Fruit fly (Drosophila melanogaster): ENCODE data around the gene CG4287.
A peak's percentile ranks its signal among the peaks of the same experiment; 100 is the strongest.

Gene CG4287

DNA sequence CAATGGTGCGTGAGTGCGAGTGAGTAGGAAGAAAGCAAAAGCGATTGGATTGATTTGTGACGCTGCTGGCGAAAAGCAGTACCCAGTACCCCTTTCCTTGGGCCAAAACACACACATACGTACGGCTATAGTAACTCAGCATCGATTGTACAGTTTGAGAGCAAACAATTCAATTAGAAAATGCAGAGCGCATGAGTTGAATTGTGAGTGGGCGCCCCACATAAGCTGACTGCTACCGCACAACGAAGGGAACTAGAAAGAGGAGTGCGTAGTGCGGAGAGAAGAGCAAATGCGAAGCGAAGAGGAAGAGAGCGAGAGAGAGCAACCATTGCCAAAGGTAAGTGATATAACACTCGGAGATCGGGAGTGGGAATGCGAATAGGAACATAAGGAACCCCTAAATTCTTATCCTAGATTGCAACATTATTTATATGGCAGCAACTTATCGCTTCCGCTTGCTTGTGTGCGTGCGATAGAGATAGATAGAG, 9.9 kb upstream of the CG4287 start (continued):
- TF ChIP-seq sob (GFP tag; IDR thresholded peaks at IDR 0.05) = no peak
- TF ChIP-seq rib (GFP tag; IDR thresholded peaks at IDR 0.05) = no peak
- TF ChIP-seq CG1603 (tag; optimal IDR thresholded peaks at IDR 0.05) = peak; percentile 0
- TF ChIP-seq CG2129 (GFP tag; IDR thresholded peaks at IDR 0.05; ENCODE audit: partially characterized antibody) = no peak
- TF ChIP-seq CG13624 (GFP tag; optimal IDR thresholded peaks at IDR 0.05) = peak; percentile 51
- no peak for TF ChIP-seq caup (GFP tag; optimal IDR thresholded peaks at IDR 0.05; ENCODE audit: severe bottlenecking)
- TF ChIP-seq wor (GFP tag; IDR thresholded peaks at IDR 0.05) = no peak
- peak; percentile 94 for TF ChIP-seq CG3163 (GFP tag; optimal IDR thresholded peaks at IDR 0.05)
- no peak for TF ChIP-seq CG7839 (tag; optimal IDR thresholded peaks at IDR 0.05)
- peak; percentile 86 for TF ChIP-seq cg (GFP tag; optimal IDR thresholded peaks at IDR 0.05)
- TF ChIP-seq CG4707 (GFP tag; optimal IDR thresholded peaks at IDR 0.05) = peak; percentile 10
- TF ChIP-seq amos (GFP tag; IDR thresholded peaks at IDR 0.05; ENCODE audit: partially characterized antibody) = no peak
- TF ChIP-seq MESR4 (GFP tag; optimal IDR thresholded peaks at IDR 0.05) = peak; percentile 76
- no peak for TF ChIP-seq CG18764 (GFP tag; optimal IDR thresholded peaks at IDR 0.05)
- TF ChIP-seq da (GFP tag; optimal IDR thresholded peaks at IDR 0.05) = peak; percentile 56
- TF ChIP-seq Tbp (GFP tag; optimal IDR thresholded peaks at IDR 0.05) = no peak
- TF ChIP-seq odd (GFP tag; optimal IDR thresholded peaks at IDR 0.05) = no peak
- TF ChIP-seq ATbp (GFP tag; optimal IDR thresholded peaks at IDR 0.05) = peak; percentile 11
- TF ChIP-seq gsb (GFP tag; IDR thresholded peaks at IDR 0.05) = no peak
- TF ChIP-seq Dfd (GFP tag; optimal IDR thresholded peaks at IDR 0.05) = no peak
- TF ChIP-seq ERR (GFP tag; optimal IDR thresholded peaks at IDR 0.05) = peak; percentile 78
- TF ChIP-seq wek (GFP tag; optimal IDR thresholded peaks at IDR 0.05) = peak; percentile 22
- no peak for TF ChIP-seq ssp (GFP tag; IDR thresholded peaks at IDR 0.05)
- no peak for TF ChIP-seq unc-4 (GFP tag; IDR thresholded peaks at IDR 0.05; ENCODE audit: partially characterized antibody)
- no peak for TF ChIP-seq Oli (tag; optimal IDR thresholded peaks at IDR 0.05)
- TF ChIP-seq CG10274 (GFP tag; optimal IDR thresholded peaks at IDR 0.05) = no peak
- TF ChIP-seq lola (GFP tag; optimal IDR thresholded peaks at IDR 0.05) = no peak
- TF ChIP-seq CG17385 (GFP tag; optimal IDR thresholded peaks at IDR 0.05) = peak; percentile 84
- TF ChIP-seq CG30403 (GFP tag; optimal IDR thresholded peaks at IDR 0.05) = no peak
- no peak for TF ChIP-seq vvl (GFP tag; IDR thresholded peaks at IDR 0.05)
- no peak for TF ChIP-seq eve (GFP tag; optimal IDR thresholded peaks at IDR 0.05)

DNA sequence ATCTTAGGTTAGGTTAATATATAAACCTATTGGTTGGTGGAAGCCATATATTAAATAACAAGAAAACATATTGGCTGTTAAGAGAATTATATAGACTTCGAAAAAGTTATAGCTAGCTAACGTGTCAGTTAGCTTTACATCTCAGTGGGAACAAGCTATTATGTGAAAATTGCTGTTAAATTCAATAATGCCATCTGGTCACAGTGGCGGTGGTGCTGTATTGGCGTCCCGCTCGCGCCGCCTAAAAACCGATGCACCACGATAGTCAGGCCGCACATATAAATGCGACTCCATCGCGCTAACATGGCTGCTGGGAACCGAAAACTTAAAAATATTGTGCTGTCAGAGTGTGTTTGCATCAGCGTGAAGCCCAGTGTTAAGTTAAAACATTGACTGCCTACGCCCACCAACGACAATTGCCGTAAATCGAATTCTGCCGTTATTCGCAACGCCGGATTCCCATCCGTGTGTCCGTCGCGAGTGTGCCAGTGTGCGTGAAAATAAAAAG, 9.4 kb upstream of the CG4287 start, which contains the start of gene Hel89B:
Gene Hel89B (plus strand): TSS at position 320 of the 508 bp plus-strand sequence.
- TF ChIP-seq CG17186 (GFP tag; optimal IDR thresholded peaks at IDR 0.05) = peak; percentile 58
- no peak for TF ChIP-seq CG1024 (GFP tag; IDR thresholded peaks at IDR 0.05)
- TF ChIP-seq CG16815 (GFP tag; optimal IDR thresholded peaks at IDR 0.05) = peak; percentile 62
- no peak for TF ChIP-seq CG11695 (GFP tag; IDR thresholded peaks at IDR 0.05)
- TF ChIP-seq CG8478 (optimal IDR thresholded peaks at IDR 0.05) = no peak
- TF ChIP-seq CG4424 (GFP tag; optimal IDR thresholded peaks at IDR 0.05) = peak; percentile 48
- no peak for TF ChIP-seq otp (GFP tag; IDR thresholded peaks at IDR 0.05)
- peak; percentile 83 for TF ChIP-seq CoRest (tag; optimal IDR thresholded peaks at IDR 0.05)
- no peak for TF ChIP-seq Ptx1 (GFP tag; IDR thresholded peaks at IDR 0.05)
- TF ChIP-seq Gsc (GFP tag; IDR thresholded peaks at IDR 0.05) = no peak
- TF ChIP-seq CG11085 (GFP tag; IDR thresholded peaks at IDR 0.05) = no peak
- TF ChIP-seq mam (GFP tag; optimal IDR thresholded peaks at IDR 0.05) = peak; percentile 83
- no peak for TF ChIP-seq sc (optimal IDR thresholded peaks at IDR 0.05)
- no peak for TF ChIP-seq sc (GFP tag; optimal IDR thresholded peaks at IDR 0.05)
- TF ChIP-seq PHDP (tag; optimal IDR thresholded peaks at IDR 0.05) = peak; percentile 35
- no peak for TF ChIP-seq unc-4 (GFP tag; IDR thresholded peaks at IDR 0.05; ENCODE audit: partially characterized antibody)
- no peak for TF ChIP-seq amos (GFP tag; IDR thresholded peaks at IDR 0.05; ENCODE audit: partially characterized antibody)
- peak; percentile 68 for TF ChIP-seq Fer3 (tag; optimal IDR thresholded peaks at IDR 0.05)
- TF ChIP-seq CG15073 (GFP tag; optimal IDR thresholded peaks at IDR 0.05) = no peak
- peak; percentile 3 for TF ChIP-seq NK7.1 (GFP tag; optimal IDR thresholded peaks at IDR 0.05)
- TF ChIP-seq CG33557 (GFP tag; optimal IDR thresholded peaks at IDR 0.05) = peak; percentile 5
- no peak for TF ChIP-seq ab (GFP tag; optimal IDR thresholded peaks at IDR 0.05)
- no peak for TF ChIP-seq cg (GFP tag; optimal IDR thresholded peaks at IDR 0.05)
- no peak for TF ChIP-seq Opbp (GFP tag; IDR thresholded peaks at IDR 0.05; ENCODE audit: partially characterized antibody)
